Worm (Caenorhabditis elegans): ENCODE data around the gene K08H10.10.

- TF ChIP-seq sea-2 (GFP tag; optimal IDR thresholded peaks at IDR 0.05) (no peak), tbx-2 (tag; optimal IDR thresholded peaks at IDR 0.05) (no peak), nhr-25 (tag; optimal IDR thresholded peaks at IDR 0.05) (no peak), ceh-9 (tag; optimal IDR thresholded peaks at IDR 0.05) (no peak), nhr-23 (tag; optimal IDR thresholded peaks at IDR 0.05) (no peak)
Measured at ce11 chrV:9984821-9985220, 16.0 kb upstream of the K08H10.10 start.
